Worm (Caenorhabditis elegans) whole organism, L1 larva: ENCODE measurements around the gene ZC376.8.

Experiments used
- C16A3.4 ChIP-seq: fragments of 150-350 bp; optimal IDR thresholded peaks from 2 replicates; lab custom pipeline; 2014; ENCODE audit warnings: missing biosample characterization, missing genetic modification characterization
- aly-2 ChIP-seq: fragments of 150-350 bp; optimal IDR thresholded peaks from 2 replicates; lab custom pipeline; 2014; ENCODE audit warnings: missing biosample characterization, missing genetic modification characterization
- ama-1 ChIP-seq: fragments of 150-350 bp; optimal IDR thresholded peaks from 2 replicates; lab custom pipeline; 2014
- blmp-1 ChIP-seq: fragments of 150-350 bp; optimal IDR thresholded peaks from 2 replicates; lab custom pipeline; 2014; ENCODE audit warnings: missing biosample characterization, missing genetic modification characterization
- lin-39 ChIP-seq: fragments of 150-350 bp; optimal IDR thresholded peaks from 2 replicates; lab custom pipeline; 2014; ENCODE audit warnings: missing biosample characterization, missing genetic modification reagents, missing genetic modification characterization
- nhr-11 ChIP-seq: fragments of 150-350 bp; optimal IDR thresholded peaks from 2 replicates; lab custom pipeline; 2014; ENCODE audit warnings: missing biosample characterization, missing genetic modification characterization
- nhr-12 ChIP-seq: sonication (generic microtip); optimal IDR thresholded peaks from 2 replicates; lab custom pipeline; 2017; ENCODE audit warnings: missing biosample characterization, missing genetic modification characterization
- nhr-28 ChIP-seq: fragments of 150-350 bp; optimal IDR thresholded peaks from 2 replicates; lab custom pipeline; 2014; ENCODE audit warnings: missing biosample characterization, missing genetic modification characterization
- nhr-76 ChIP-seq: sonication (generic microtip); optimal IDR thresholded peaks from 2 replicates; lab custom pipeline; 2017; ENCODE audit warnings: missing biosample characterization, missing genetic modification characterization
- tbx-2 ChIP-seq: sonication (generic microtip); optimal IDR thresholded peaks from 2 replicates; lab custom pipeline; 2016; ENCODE audit warnings: missing genetic modification characterization, missing compliant biosample characterization
- unc-130 ChIP-seq: fragments of 150-350 bp; optimal IDR thresholded peaks from 2 replicates; lab custom pipeline; 2017; ENCODE audit warnings: missing biosample characterization, missing genetic modification characterization, inconsistent platforms
- unc-62 ChIP-seq: fragments of 150-350 bp; optimal IDR thresholded peaks from 2 replicates; lab custom pipeline; 2014; ENCODE audit warnings: missing biosample characterization, missing genetic modification reagents, missing genetic modification characterization
- ztf-4 ChIP-seq: fragments of 150-350 bp; optimal IDR thresholded peaks from 2 replicates; lab custom pipeline; 2014; ENCODE audit warnings: missing biosample characterization, missing genetic modification characterization

DNA sequence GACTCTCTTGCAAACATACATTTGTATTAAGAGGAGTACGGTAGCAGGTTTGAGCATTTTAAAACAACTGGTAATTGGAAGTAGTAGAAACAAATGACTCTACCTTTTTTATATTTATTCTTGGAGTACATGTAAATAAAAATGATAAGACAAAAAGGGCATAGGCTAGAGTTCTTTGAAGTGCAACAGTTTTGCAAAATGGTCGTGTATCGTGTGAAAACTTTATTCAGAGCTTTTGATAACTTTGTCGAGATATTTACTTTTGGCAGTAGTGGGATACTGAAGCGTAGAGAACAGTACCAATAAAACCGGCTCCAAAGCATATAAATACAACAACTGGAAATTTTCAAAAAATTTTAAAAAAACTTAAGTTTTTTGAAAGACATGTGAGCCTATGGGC lies 13.4 kb upstream of the ZC376.8 start, which contains the start of gene cest-1.1:
- TF ChIP-seq nhr-11 (tag; lab: Kevin White, UChicago): no peak
- TF ChIP-seq unc-62: no peak
- no peak for TF ChIP-seq C16A3.4 (tag; lab: Kevin White, UChicago)
- TF ChIP-seq tbx-2 (tag; lab: Kevin White, UChicago): no peak
- no peak for TF ChIP-seq nhr-28 (tag; lab: Kevin White, UChicago)
- TF ChIP-seq ztf-4 (tag; lab: Kevin White, UChicago): no peak
- no peak for TF ChIP-seq blmp-1 (tag; lab: Kevin White, UChicago)
- no peak for TF ChIP-seq ama-1 (lab: Kevin White, UChicago)
- TF ChIP-seq nhr-12: no peak
- TF ChIP-seq unc-130 (tag; lab: Kevin White, UChicago): no peak
- no peak for TF ChIP-seq lin-39 (tag; lab: Kevin White, UChicago)
- no peak for TF ChIP-seq aly-2 (tag; lab: Kevin White, UChicago)
- TF ChIP-seq nhr-76 (tag; lab: Kevin White, UChicago): no peak
